Fruit fly (Drosophila melanogaster) whole organism, embryonic: ENCODE data around the gene Mvl.

Source experiments
- Atf-2 ChIP-seq: fragments of 200-800 bp; sonication (Bioruptor generic); optimal IDR thresholded peaks from 2 replicates; lab custom pipeline; 2016; ENCODE audit warnings: missing biosample characterization, missing genetic modification characterization
- Atf6 ChIP-seq: fragments of 200-800 bp; sonication (Bioruptor generic); IDR thresholded peaks from 2 replicates; pipeline ENCODE4 v1.3.6; 2022; ENCODE audit warnings: missing biosample characterization, missing genetic modification characterization
- BEAF-32 ChIP-seq: fragments of 200-800 bp; sonication (Bioruptor generic); optimal IDR thresholded peaks from 3 replicates; lab custom pipeline; 2017; ENCODE audit warnings: missing biosample characterization, missing genetic modification characterization, mild to moderate bottlenecking, moderate library complexity, missing genetic modification reagents
- CG10267 ChIP-seq: fragments of 200-800 bp; sonication (Bioruptor generic); optimal IDR thresholded peaks from 2 replicates; lab custom pipeline; 2018; ENCODE audit warnings: missing biosample characterization, mild to moderate bottlenecking, missing genetic modification characterization, moderate library complexity
- CG10321 ChIP-seq: fragments of 200-800 bp; sonication (Bioruptor generic); IDR thresholded peaks from 2 replicates; pipeline ENCODE4 v1.3.6; 2022; ENCODE audit warnings: missing biosample characterization, missing genetic modification characterization
- CG11456 ChIP-seq: fragments of 200-800 bp; sonication (Bioruptor generic); IDR thresholded peaks from 3 replicates; pipeline ENCODE4 v1.3.6; 2022; ENCODE audit warnings: missing biosample characterization, missing genetic modification characterization
- CG12299 ChIP-seq: fragments of 200-800 bp; sonication (Bioruptor generic); optimal IDR thresholded peaks from 2 replicates; lab custom pipeline; 2018; ENCODE audit warnings: missing biosample characterization, mild to moderate bottlenecking, missing genetic modification characterization
- CG13894 ChIP-seq: fragments of 200-800 bp; sonication (Bioruptor generic); optimal IDR thresholded peaks from 3 replicates; lab custom pipeline; 2018; ENCODE audit warnings: missing biosample characterization, mild to moderate bottlenecking, missing genetic modification characterization, moderate library complexity
- CG14860 ChIP-seq: fragments of 200-800 bp; sonication (Bioruptor generic); IDR thresholded peaks from 3 replicates; pipeline ENCODE4 v1.3.6; 2022; ENCODE audit warnings: missing biosample characterization, missing genetic modification characterization; ENCODE audit not compliant: partially characterized antibody
- CG15601 ChIP-seq: fragments of 200-800 bp; sonication (Bioruptor generic); optimal IDR thresholded peaks from 3 replicates; lab custom pipeline; 2019; ENCODE audit warnings: missing biosample characterization, mild to moderate bottlenecking, missing genetic modification characterization, moderate library complexity
- CG16863 ChIP-seq: fragments of 200-800 bp; sonication (Bioruptor generic); optimal IDR thresholded peaks from 3 replicates; lab custom pipeline; 2016; ENCODE audit warnings: missing biosample characterization, missing genetic modification characterization
- CG17186 ChIP-seq: fragments of 200-800 bp; sonication (Bioruptor generic); optimal IDR thresholded peaks from 3 replicates; lab custom pipeline; 2017; ENCODE audit warnings: missing biosample characterization, missing genetic modification reagents, missing genetic modification characterization
- CG17802 ChIP-seq: fragments of 200-800 bp; sonication (Bioruptor generic); optimal IDR thresholded peaks from 2 replicates; lab custom pipeline; 2018; ENCODE audit warnings: missing biosample characterization, mild to moderate bottlenecking, missing genetic modification characterization, moderate library complexity
- CG17829 ChIP-seq: fragments of 200-800 bp; optimal IDR thresholded peaks from 2 replicates; lab custom pipeline; 2019; ENCODE audit warnings: missing biosample characterization, mild to moderate bottlenecking, missing genetic modification characterization, moderate library complexity
- CG34376 ChIP-seq: fragments of 200-800 bp; sonication (Bioruptor generic); optimal IDR thresholded peaks from 2 replicates; lab custom pipeline; 2018; ENCODE audit warnings: missing biosample characterization, mild to moderate bottlenecking, missing genetic modification characterization
- CG6254 ChIP-seq: fragments of 200-800 bp; sonication (Bioruptor generic); optimal IDR thresholded peaks from 3 replicates; lab custom pipeline; 2017; ENCODE audit warnings: mild to moderate bottlenecking, missing biosample characterization, missing genetic modification reagents, missing genetic modification characterization
- CG7271 ChIP-seq: fragments of 200-800 bp; sonication (Bioruptor generic); optimal IDR thresholded peaks from 2 replicates; lab custom pipeline; 2018; ENCODE audit warnings: missing biosample characterization, mild to moderate bottlenecking, missing genetic modification characterization, moderate library complexity
- CG7357 ChIP-seq: fragments of 200-800 bp; sonication (Bioruptor generic); IDR thresholded peaks from 3 replicates; pipeline ENCODE4 v1.3.6; 2022; ENCODE audit warnings: missing biosample characterization, missing genetic modification characterization
- CG7745 ChIP-seq: fragments of 200-800 bp; sonication (Bioruptor generic); optimal IDR thresholded peaks from 2 replicates; lab custom pipeline; 2018; ENCODE audit warnings: missing biosample characterization, mild to moderate bottlenecking, missing genetic modification characterization, moderate library complexity
- CG9609 ChIP-seq: fragments of 200-800 bp; sonication (Bioruptor generic); optimal IDR thresholded peaks from 3 replicates; lab custom pipeline; 2016; ENCODE audit warnings: missing biosample characterization, missing genetic modification characterization
- Camta ChIP-seq: fragments of 200-800 bp; sonication (Bioruptor generic); optimal IDR thresholded peaks from 2 replicates; lab custom pipeline; 2016; ENCODE audit warnings: missing biosample characterization, missing genetic modification characterization
- Dbx ChIP-seq: fragments of 200-800 bp; sonication (Bioruptor generic); IDR thresholded peaks from 3 replicates; pipeline ENCODE4 v1.3.6; 2022; ENCODE audit warnings: missing biosample characterization, missing genetic modification characterization
- HmgD ChIP-seq: fragments of 200-800 bp; sonication (Bioruptor generic); optimal IDR thresholded peaks from 3 replicates; lab custom pipeline; 2016; ENCODE audit warnings: missing biosample characterization, missing genetic modification characterization
- MESR4 ChIP-seq: fragments of 200-800 bp; sonication (Bioruptor generic); optimal IDR thresholded peaks from 2 replicates; lab custom pipeline; 2018; ENCODE audit warnings: missing biosample characterization, mild to moderate bottlenecking, missing genetic modification characterization, moderate library complexity
- Med ChIP-seq: fragments of 200-800 bp; sonication (Bioruptor generic); peaks from one replicate; lab custom pipeline; 2016; ENCODE audit warnings: missing biosample characterization, missing genetic modification characterization, mild to moderate bottlenecking, inconsistent platforms, moderate library complexity
- Meics ChIP-seq: fragments of 200-800 bp; sonication (Bioruptor generic); optimal IDR thresholded peaks from 2 replicates; lab custom pipeline; 2017; ENCODE audit warnings: missing biosample characterization, mild to moderate bottlenecking, missing genetic modification characterization
- Ptx1 ChIP-seq: fragments of 200-800 bp; sonication (Bioruptor generic); IDR thresholded peaks from 2 replicates; pipeline ENCODE4 v1.3.6; 2022; ENCODE audit warnings: missing biosample characterization, missing genetic modification characterization
- Ravus ChIP-seq: fragments of 200-800 bp; sonication (Bioruptor generic); IDR thresholded peaks from 2 replicates; pipeline ENCODE4 v1.3.6; 2022; ENCODE audit warnings: missing biosample characterization, missing genetic modification characterization
- Rfx ChIP-seq: fragments of 200-800 bp; sonication (Bioruptor generic); IDR thresholded peaks from 2 replicates; pipeline ENCODE4 v1.3.6; 2022; ENCODE audit warnings: missing biosample characterization, missing genetic modification characterization
- Sry-δ ChIP-seq: fragments of 200-800 bp; sonication (Bioruptor generic); optimal IDR thresholded peaks from 2 replicates; lab custom pipeline; 2016; ENCODE audit warnings: missing biosample characterization, missing genetic modification characterization
- ac ChIP-seq: fragments of 200-800 bp; sonication (Bioruptor generic); optimal IDR thresholded peaks from 3 replicates; lab custom pipeline; 2017; ENCODE audit warnings: missing biosample characterization, mild to moderate bottlenecking, missing genetic modification characterization
- amos ChIP-seq: fragments of 200-800 bp; sonication (Bioruptor generic); IDR thresholded peaks from 2 replicates; pipeline ENCODE4 v1.3.6; 2022; ENCODE audit warnings: missing biosample characterization, missing genetic modification characterization; ENCODE audit not compliant: partially characterized antibody
- ash1 ChIP-seq: fragments of 200-800 bp; sonication (Bioruptor generic); optimal IDR thresholded peaks from 2 replicates; lab custom pipeline; 2018; ENCODE audit warnings: missing biosample characterization, mild to moderate bottlenecking, missing genetic modification characterization
- dm ChIP-seq: fragments of 200-800 bp; sonication (Bioruptor generic); optimal IDR thresholded peaks from 3 replicates; lab custom pipeline; 2016; ENCODE audit warnings: missing biosample characterization, missing genetic modification characterization
- fd102C ChIP-seq: fragments of 200-800 bp; sonication (Bioruptor generic); optimal IDR thresholded peaks from 2 replicates; lab custom pipeline; 2018; ENCODE audit warnings: missing biosample characterization, mild to moderate bottlenecking, missing genetic modification characterization, moderate library complexity
- gcm2 ChIP-seq: fragments of 200-800 bp; sonication (Bioruptor generic); optimal IDR thresholded peaks from 2 replicates; lab custom pipeline; 2016; ENCODE audit warnings: missing biosample characterization, missing genetic modification characterization
- gfzf ChIP-seq: fragments of 200-800 bp; sonication (Bioruptor generic); optimal IDR thresholded peaks from 2 replicates; lab custom pipeline; 2016; ENCODE audit warnings: missing biosample characterization, mild to moderate bottlenecking, missing genetic modification characterization, moderate library complexity
- gsb ChIP-seq: fragments of 200-800 bp; sonication (Bioruptor generic); IDR thresholded peaks from 2 replicates; pipeline ENCODE4 v1.3.6; 2022; ENCODE audit warnings: missing biosample characterization, missing genetic modification characterization
- ham ChIP-seq: fragments of 200-800 bp; sonication (Bioruptor generic); IDR thresholded peaks from 2 replicates; pipeline ENCODE4 v1.3.6; 2022; ENCODE audit warnings: missing biosample characterization, missing genetic modification characterization
- insv ChIP-seq, 2 experiments: fragments of 200-800 bp; sonication (Bioruptor generic); optimal IDR thresholded peaks; 3 replicates each; lab custom pipeline; 2016 to 2018; ENCODE audit warnings: missing biosample characterization in 2 of 2, missing genetic modification characterization in 2 of 2
- inv ChIP-seq: fragments of 200-800 bp; sonication (Bioruptor generic); IDR thresholded peaks from 2 replicates; pipeline ENCODE4 v1.3.6; 2022; ENCODE audit warnings: missing biosample characterization, missing genetic modification characterization; ENCODE audit not compliant: partially characterized antibody
- lbe ChIP-seq: fragments of 200-800 bp; sonication (Bioruptor generic); optimal IDR thresholded peaks from 2 replicates; lab custom pipeline; 2016; ENCODE audit warnings: missing biosample characterization, mild to moderate bottlenecking, missing genetic modification characterization
- nom ChIP-seq: fragments of 200-800 bp; sonication (Bioruptor generic); optimal IDR thresholded peaks from 2 replicates; lab custom pipeline; 2017; ENCODE audit warnings: missing biosample characterization, missing genetic modification characterization, mild to moderate bottlenecking, moderate library complexity, missing genetic modification reagents
- tap ChIP-seq: fragments of 200-800 bp; optimal IDR thresholded peaks from 3 replicates; lab custom pipeline; 2019; ENCODE audit warnings: missing biosample characterization, mild to moderate bottlenecking, missing genetic modification characterization, moderate library complexity
- tgo ChIP-seq: fragments of 200-800 bp; sonication (Bioruptor generic); IDR thresholded peaks from 3 replicates; pipeline ENCODE4 v1.3.6; 2022; ENCODE audit warnings: missing biosample characterization, missing genetic modification characterization
- trh ChIP-seq: fragments of 200-800 bp; sonication (Bioruptor generic); optimal IDR thresholded peaks from 2 replicates; lab custom pipeline; 2016; ENCODE audit warnings: missing biosample characterization, missing genetic modification characterization
- wdn ChIP-seq: fragments of 200-800 bp; sonication (Bioruptor generic); IDR thresholded peaks from 2 replicates; pipeline ENCODE4 v1.3.6; 2022; ENCODE audit warnings: missing biosample characterization, missing genetic modification characterization
- wek ChIP-seq: fragments of 200-800 bp; sonication (Bioruptor generic); optimal IDR thresholded peaks from 3 replicates; lab custom pipeline; 2018; ENCODE audit warnings: missing biosample characterization, mild to moderate bottlenecking, missing genetic modification characterization, moderate library complexity
- yki ChIP-seq: fragments of >200 bp; optimal IDR thresholded peaks from 3 replicates; lab custom pipeline; 2018

Mvl gene

dm6 chr3R:21060430-21061245 is at the start of gene Mvl (continued):
- TF ChIP-seq CG15601 (peak; percentile 20), CG14860 (GFP tag; lab: Robert Waterston, UW) (0 out of 3 replicates have a peak, but pooled peaks have one; percentile 25), CG13894 (tag; lab: Kevin White, UChicago) (peak; percentile 96), Atf-2 (GFP tag; lab: Kevin White, UChicago) (no peak), trh (no peak), CG7357 (no peak), gcm2 (no peak), Dbx (GFP tag; lab: Robert Waterston, UW) (0 out of 3 replicates have a peak, but pooled peaks have one; percentile 9), CG9609 (GFP tag; lab: Kevin White, UChicago) (no peak), lbe (no peak), CG7745 (tag; lab: Kevin White, UChicago) (peak; percentile 5), wek (GFP tag; lab: Kevin White, UChicago) (no peak), Rfx (GFP tag; lab: Robert Waterston, UW) (peak; percentile 18; the same call in 1 of the 2 replicates), CG10267 (peak; percentile 34), HmgD (peak; percentile 72), fd102C (no peak), dm (GFP tag; lab: Kevin White, UChicago) (peak; percentile 46), CG17186 (GFP tag; lab: Kevin White, UChicago) (peak; percentile 13), CG11456 (GFP tag; lab: Robert Waterston, UW) (no peak), yki (lab: Kevin White, UChicago) (peak; percentile 53), gsb (GFP tag; lab: Robert Waterston, UW) (no peak), nom (GFP tag; lab: Kevin White, UChicago) (peak; percentile 28), Med (peak; percentile 69), CG34376 (GFP tag; lab: Kevin White, UChicago) (peak; percentile 65), tgo (GFP tag; lab: Robert Waterston, UW) (no peak), insv (GFP tag; optimal IDR thresholded peaks at IDR 0.05; lab: Kevin White, UChicago) (peak in 1 of 2 experiments; percentile 18), CG17829 (peak; percentile 66), amos (GFP tag; lab: Robert Waterston, UW) (peak; percentile 37), MESR4 (GFP tag; lab: Kevin White, UChicago) (peak; percentile 34), wdn (GFP tag; lab: Robert Waterston, UW) (no peak), Sry-δ (peak; percentile 38), Camta (no peak), CG12299 (no peak), CG6254 (GFP tag; lab: Kevin White, UChicago) (peak; percentile 19), CG10321 (GFP tag; lab: Robert Waterston, UW) (peak; percentile 91), CG17802 (no peak), ac (GFP tag; lab: Kevin White, UChicago) (no peak), CG16863 (no peak), Atf6 (GFP tag; lab: Robert Waterston, UW) (no peak), ash1 (GFP tag; lab: Kevin White, UChicago) (peak; percentile 12), inv (0 out of 2 replicates have a peak, but pooled peaks have one; percentile 15), CG7271 (tag; lab: Kevin White, UChicago) (no peak), tap (tag; lab: Kevin White, UChicago) (no peak), Meics (GFP tag; lab: Kevin White, UChicago) (no peak), Ptx1 (GFP tag; lab: Robert Waterston, UW) (no peak), BEAF-32 (GFP tag; lab: Kevin White, UChicago) (peak; percentile 41), ham (no peak), gfzf (GFP tag; lab: Kevin White, UChicago) (peak; percentile 43), Ravus (GFP tag; lab: Robert Waterston, UW) (no peak; the same call in 1 of the 2 replicates)
